Fruit fly (Drosophila melanogaster) whole organism: ENCODE results near the gene CG15408.

Source experiments
- CG8478 ChIP-seq: fragments of >200 bp; optimal IDR thresholded peaks from 2 replicates; lab custom pipeline; 2018; ENCODE audit warnings: inconsistent platforms
- EcR ChIP-seq, 2 experiments: fragments of >200 bp; optimal IDR thresholded peaks; 2 replicates each; lab custom pipeline; 2017; ENCODE audit warnings: missing biosample characterization in 2 of 2, missing genetic modification characterization in 2 of 2, missing genetic modification reagents in 2 of 2
- pan ChIP-seq: fragments of >200 bp; optimal IDR thresholded peaks from 2 replicates; lab custom pipeline; 2017
- usp ChIP-seq: fragments of >200 bp; optimal IDR thresholded peaks from 2 replicates; lab custom pipeline; 2017; ENCODE audit warnings: missing biosample characterization, missing genetic modification characterization, mixed read lengths

DNA sequence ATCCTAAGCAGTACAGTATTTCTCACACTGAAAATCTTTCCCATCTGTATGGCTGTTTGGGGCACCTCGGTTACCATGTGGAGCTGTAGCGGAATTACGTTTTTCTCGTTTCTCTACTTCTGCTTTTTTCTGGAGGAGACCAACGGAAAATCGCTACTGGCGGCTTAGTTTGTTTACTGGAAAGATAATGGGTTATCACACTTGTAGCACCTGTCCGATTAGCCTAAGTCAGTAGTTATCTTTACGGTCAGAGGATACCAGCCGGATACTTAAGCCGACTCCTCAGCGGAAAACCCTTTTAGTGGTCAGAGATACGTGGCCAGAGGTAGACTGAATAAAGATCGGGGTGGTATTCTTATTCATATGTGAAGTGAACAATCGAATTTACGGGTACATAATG, at the start of gene CG15408:
- TF ChIP-seq EcR (GFP tag; optimal IDR thresholded peaks at IDR 0.05; lab: Kevin White, UChicago), result no peak
- no peak for TF ChIP-seq pan (lab: Kevin White, UChicago)
- no peak for TF ChIP-seq usp
- no peak for TF ChIP-seq CG8478 (lab: Kevin White, UChicago)
